Worm (Caenorhabditis elegans) whole organism, L1 larva: ENCODE measurements around the gene srx-13.

Experiments used
- C04F5.9 ChIP-seq: sonication (generic microtip); optimal IDR thresholded peaks from 2 replicates; lab custom pipeline; 2016; ENCODE audit warnings: missing genetic modification characterization, missing compliant biosample characterization
- F16B12.6 ChIP-seq: fragments of 150-350 bp; optimal IDR thresholded peaks from 2 replicates; lab custom pipeline; 2014; ENCODE audit warnings: missing biosample characterization, missing genetic modification characterization
- alr-1 ChIP-seq: fragments of 200-800 bp; sonication (Bioruptor generic); optimal IDR thresholded peaks from 2 replicates; lab custom pipeline; 2018; ENCODE audit warnings: borderline replicate concordance, mild to moderate bottlenecking, missing genetic modification characterization, missing compliant biosample characterization
- aly-2 ChIP-seq: fragments of 150-350 bp; optimal IDR thresholded peaks from 2 replicates; lab custom pipeline; 2014; ENCODE audit warnings: missing biosample characterization, missing genetic modification characterization
- ama-1 ChIP-seq: fragments of 150-350 bp; optimal IDR thresholded peaks from 2 replicates; lab custom pipeline; 2014
- blmp-1 ChIP-seq: fragments of 150-350 bp; optimal IDR thresholded peaks from 2 replicates; lab custom pipeline; 2014; ENCODE audit warnings: missing biosample characterization, missing genetic modification characterization
- ceh-82 ChIP-seq, 3 experiments: fragments of 150-350 bp in 1 of 3; sonication (generic microtip) in 2 of 3; optimal IDR thresholded peaks; 2 replicates each; lab custom pipeline; 2014 to 2017; ENCODE audit warnings: missing biosample characterization in 3 of 3, missing genetic modification characterization in 3 of 3
- ceh-88 ChIP-seq: fragments of 200-800 bp; sonication (Bioruptor generic); IDR thresholded peaks from 2 replicates; pipeline ENCODE4 v1.3.6; 2022; ENCODE audit warnings: missing genetic modification characterization, missing compliant biosample characterization
- ceh-90 ChIP-seq: sonication (generic microtip); optimal IDR thresholded peaks from 2 replicates; lab custom pipeline; 2016; ENCODE audit warnings: missing genetic modification characterization, missing compliant biosample characterization
- dsc-1 ChIP-seq: sonication (generic microtip); optimal IDR thresholded peaks from 2 replicates; lab custom pipeline; 2016; ENCODE audit warnings: mild to moderate bottlenecking, missing genetic modification characterization, missing compliant biosample characterization
- efl-1 ChIP-seq, 4 experiments: fragments of 150-350 bp; optimal IDR thresholded peaks in 3 of 4; peaks in 1 of 4; 1 replicate in 1 of 4; 2 replicates in 3 of 4; lab custom pipeline; 2014; ENCODE audit warnings: missing biosample characterization in 2 of 4, missing genetic modification characterization in 2 of 4, missing genetic modification reagents in 2 of 4
- egl-13 ChIP-seq: sonication (generic microtip); optimal IDR thresholded peaks from 2 replicates; lab custom pipeline; 2016; ENCODE audit warnings: missing genotype, missing genetic modification reagents, missing genetic modification characterization, missing compliant biosample characterization
- elt-2 ChIP-seq: sonication (generic microtip); optimal IDR thresholded peaks from 2 replicates; lab custom pipeline; 2016; ENCODE audit warnings: missing genetic modification characterization, mild to moderate bottlenecking, inconsistent platforms, missing compliant biosample characterization, missing genetic modification reagents
- ets-5 ChIP-seq: fragments of 200-800 bp; sonication (Bioruptor generic); IDR thresholded peaks from 2 replicates; pipeline ENCODE4 v1.3.6; 2022; ENCODE audit warnings: missing genetic modification characterization, missing compliant biosample characterization
- fkh-4 ChIP-seq: sonication (generic microtip); optimal IDR thresholded peaks from 2 replicates; lab custom pipeline; 2016; ENCODE audit warnings: missing compliant biosample characterization, missing genetic modification characterization, borderline replicate concordance
- fkh-8 ChIP-seq: sonication (generic microtip); optimal IDR thresholded peaks from 2 replicates; lab custom pipeline; 2016; ENCODE audit warnings: mild to moderate bottlenecking, missing genetic modification characterization, missing compliant biosample characterization
- fos-1 ChIP-seq: fragments of 150-350 bp; optimal IDR thresholded peaks from 2 replicates; lab custom pipeline; 2014; ENCODE audit warnings: missing biosample characterization, missing genetic modification characterization
- grh-1 ChIP-seq: fragments of 200-800 bp; sonication (Bioruptor generic); IDR thresholded peaks from 2 replicates; pipeline ENCODE4 v1.3.6; 2022; ENCODE audit warnings: missing genetic modification reagents, missing genetic modification characterization, missing compliant biosample characterization
- hlh-4 ChIP-seq: sonication (generic microtip); optimal IDR thresholded peaks from 2 replicates; lab custom pipeline; 2016; ENCODE audit warnings: mild to moderate bottlenecking, missing genetic modification characterization, missing compliant biosample characterization
- irx-1 ChIP-seq: sonication (generic microtip); optimal IDR thresholded peaks from 2 replicates; lab custom pipeline; 2016; ENCODE audit warnings: missing genetic modification characterization, missing compliant biosample characterization
- jun-1 ChIP-seq: fragments of 150-350 bp; optimal IDR thresholded peaks from 2 replicates; lab custom pipeline; 2014; ENCODE audit warnings: missing biosample characterization, missing genetic modification reagents, missing genetic modification characterization
- lin-14 ChIP-seq: fragments of 200-800 bp; sonication (Bioruptor generic); optimal IDR thresholded peaks from 2 replicates; lab custom pipeline; 2018; ENCODE audit warnings: mild to moderate bottlenecking, missing genetic modification characterization, moderate library complexity, missing compliant biosample characterization
- lin-15B ChIP-seq: fragments of 150-350 bp; sonication (generic microtip); optimal IDR thresholded peaks from 3 replicates; lab custom pipeline; 2014; ENCODE audit warnings: missing biosample characterization, missing genetic modification characterization
- lir-3 ChIP-seq: sonication (generic microtip); optimal IDR thresholded peaks from 2 replicates; lab custom pipeline; 2016; ENCODE audit warnings: mild to moderate bottlenecking, missing genetic modification characterization, moderate library complexity, missing compliant biosample characterization; ENCODE audit not compliant: poor library complexity
- mdl-1 ChIP-seq, 2 experiments: fragments of 150-350 bp; optimal IDR thresholded peaks; 2 replicates each; lab custom pipeline; 2014 to 2017; ENCODE audit warnings: missing biosample characterization in 2 of 2, missing genetic modification characterization in 2 of 2, inconsistent platforms in 1 of 2
- nhr-12 ChIP-seq: sonication (generic microtip); optimal IDR thresholded peaks from 2 replicates; lab custom pipeline; 2017; ENCODE audit warnings: missing biosample characterization, missing genetic modification characterization
- nhr-20 ChIP-seq: sonication (generic microtip); optimal IDR thresholded peaks from 2 replicates; lab custom pipeline; 2016; ENCODE audit warnings: mild to moderate bottlenecking, missing genetic modification characterization, missing compliant biosample characterization
- nhr-71 ChIP-seq: sonication (generic microtip); optimal IDR thresholded peaks from 2 replicates; lab custom pipeline; 2016; ENCODE audit warnings: mild to moderate bottlenecking, missing genetic modification characterization, moderate library complexity, missing compliant biosample characterization
- nhr-76 ChIP-seq: sonication (generic microtip); optimal IDR thresholded peaks from 2 replicates; lab custom pipeline; 2017; ENCODE audit warnings: missing biosample characterization, missing genetic modification characterization
- nhr-77 ChIP-seq: fragments of 150-350 bp; optimal IDR thresholded peaks from 2 replicates; lab custom pipeline; 2014; ENCODE audit warnings: missing biosample characterization, missing genetic modification characterization
- nhr-84 ChIP-seq: sonication (generic microtip); optimal IDR thresholded peaks from 2 replicates; lab custom pipeline; 2017; ENCODE audit warnings: missing biosample characterization, missing genetic modification characterization
- nhr-85 ChIP-seq: sonication (generic microtip); peaks from one replicate; lab custom pipeline; 2016; ENCODE audit warnings: missing genetic modification characterization, inconsistent platforms, missing compliant biosample characterization
- pqm-1 ChIP-seq: sonication (generic microtip); optimal IDR thresholded peaks from 3 replicates; lab custom pipeline; 2017; ENCODE audit warnings: missing biosample characterization, missing genetic modification characterization
- skn-1 ChIP-seq: fragments of 150-350 bp; optimal IDR thresholded peaks from 2 replicates; lab custom pipeline; 2014; ENCODE audit warnings: missing biosample characterization, missing genetic modification characterization
- sup-37 ChIP-seq: fragments of 200-800 bp; sonication (Bioruptor generic); optimal IDR thresholded peaks from 2 replicates; lab custom pipeline; 2018; ENCODE audit warnings: mild to moderate bottlenecking, missing genetic modification characterization, missing compliant biosample characterization
- swsn-7 ChIP-seq: sonication (generic microtip); optimal IDR thresholded peaks from 2 replicates; lab custom pipeline; 2016; ENCODE audit warnings: missing genetic modification characterization, missing compliant biosample characterization
- tbx-2 ChIP-seq: sonication (generic microtip); optimal IDR thresholded peaks from 2 replicates; lab custom pipeline; 2016; ENCODE audit warnings: missing genetic modification characterization, missing compliant biosample characterization
- tlp-1 ChIP-seq: fragments of 150-350 bp; optimal IDR thresholded peaks from 2 replicates; lab custom pipeline; 2014; ENCODE audit warnings: missing biosample characterization, missing genetic modification characterization
- unc-30 ChIP-seq: sonication (generic microtip); optimal IDR thresholded peaks from 2 replicates; lab custom pipeline; 2017; ENCODE audit warnings: missing biosample characterization, missing genetic modification characterization
- unc-98 ChIP-seq: fragments of 200-800 bp; sonication (Bioruptor generic); IDR thresholded peaks from 2 replicates; pipeline ENCODE4 v1.3.6; 2022; ENCODE audit warnings: missing genetic modification characterization, missing compliant biosample characterization
- xbp-1 ChIP-seq: sonication (generic microtip); optimal IDR thresholded peaks from 2 replicates; lab custom pipeline; 2016; ENCODE audit warnings: missing genetic modification characterization, missing compliant biosample characterization
- zip-4 ChIP-seq: fragments of 200-800 bp; sonication (Bioruptor generic); optimal IDR thresholded peaks from 2 replicates; lab custom pipeline; 2018; ENCODE audit warnings: mild to moderate bottlenecking, missing genetic modification characterization, moderate library complexity, missing compliant biosample characterization

Gene srx-13

DNA sequence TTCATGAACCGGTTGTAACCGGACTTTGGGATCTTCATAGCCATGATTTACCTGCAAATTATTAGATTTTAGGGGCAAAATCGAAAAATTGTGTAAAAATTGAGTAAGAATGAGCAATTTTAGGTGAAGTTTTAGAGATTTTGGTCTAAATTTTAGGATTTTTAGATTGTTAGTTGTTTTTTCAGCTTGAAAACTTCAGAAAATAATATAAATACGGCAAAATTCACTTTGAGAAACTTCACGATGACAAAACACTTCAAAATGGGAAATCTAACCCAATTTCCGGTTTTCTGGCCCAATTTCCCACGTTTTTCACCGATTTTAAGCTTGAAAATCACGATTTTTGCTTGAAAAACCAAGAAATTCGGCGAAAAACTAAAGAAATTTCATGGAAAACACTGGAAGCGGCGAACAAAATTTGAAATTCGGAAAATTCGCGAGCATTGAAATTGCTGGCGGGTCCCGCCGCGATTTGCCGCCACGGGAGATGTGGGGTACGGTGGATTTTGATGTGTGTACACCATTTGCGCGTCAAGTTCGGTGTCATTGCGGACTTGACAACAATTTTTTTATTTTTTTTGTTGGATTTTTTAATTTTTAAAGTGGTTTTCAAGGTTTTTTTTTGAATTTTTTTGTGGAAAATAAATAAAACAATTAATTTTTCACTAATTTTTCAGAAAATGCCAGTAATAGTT, 24.4 kb downstream of the srx-13 start, which contains the start of the genes cct-8 and Y55F3AR.2 (continued):
- TF ChIP-seq egl-13 (peak; percentile 96), unc-98 (peak; percentile 87), F16B12.6 (tag; lab: Kevin White, UChicago) (peak; percentile 100), C04F5.9 (peak; percentile 100), hlh-4 (tag; lab: Kevin White, UChicago) (no peak), xbp-1 (peak; percentile 97), alr-1 (no peak), ceh-88 (peak; percentile 97), nhr-84 (tag; lab: Kevin White, UChicago) (peak; percentile 24), mdl-1 (tag; optimal IDR thresholded peaks at IDR 0.05; lab: Kevin White, UChicago) (peak in 1 of 2 experiments; percentile 87), lin-15B (tag; lab: Kevin White, UChicago) (peak; percentile 92), fkh-4 (tag; lab: Kevin White, UChicago) (peak; percentile 89), tbx-2 (tag; lab: Kevin White, UChicago) (peak; percentile 98), grh-1 (GFP tag; lab: Robert Waterston, UW) (peak; percentile 99), nhr-12 (tag; lab: Kevin White, UChicago) (peak; percentile 75)

DNA sequence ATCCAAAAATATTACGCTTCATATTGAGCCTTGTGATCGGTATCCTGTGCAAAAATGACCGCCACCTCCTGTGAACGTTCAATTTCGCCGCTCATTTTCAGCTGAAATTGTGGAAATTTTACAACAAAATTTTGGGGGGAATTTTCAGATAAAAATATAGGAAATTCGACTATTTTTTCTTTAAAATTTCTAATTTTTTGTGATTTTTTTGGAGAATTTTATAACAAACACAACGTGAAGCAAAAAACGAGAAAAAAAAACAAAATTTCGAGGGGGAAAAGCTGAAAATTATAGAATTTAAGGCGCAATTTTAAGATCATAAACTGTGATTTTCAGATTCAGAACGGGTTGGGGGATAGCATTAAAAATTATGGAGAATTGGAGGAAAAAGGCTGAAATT, 31.6 kb downstream of the srx-13 start, which contains the start of gene csn-4:
Gene csn-4, minus strand, starts transcription at position 101 of the 400 bp plus-strand sequence.
- TF ChIP-seq efl-1 (optimal IDR thresholded peaks at IDR 0.05; lab: Kevin White, UChicago) (no peak), efl-1 (GFP tag; optimal IDR thresholded peaks at IDR 0.05 in 1 of 2; lab: Kevin White, UChicago) (peak in 1 of 2 experiments; percentile 63), nhr-85 (no peak), unc-98 (no peak)

DNA sequence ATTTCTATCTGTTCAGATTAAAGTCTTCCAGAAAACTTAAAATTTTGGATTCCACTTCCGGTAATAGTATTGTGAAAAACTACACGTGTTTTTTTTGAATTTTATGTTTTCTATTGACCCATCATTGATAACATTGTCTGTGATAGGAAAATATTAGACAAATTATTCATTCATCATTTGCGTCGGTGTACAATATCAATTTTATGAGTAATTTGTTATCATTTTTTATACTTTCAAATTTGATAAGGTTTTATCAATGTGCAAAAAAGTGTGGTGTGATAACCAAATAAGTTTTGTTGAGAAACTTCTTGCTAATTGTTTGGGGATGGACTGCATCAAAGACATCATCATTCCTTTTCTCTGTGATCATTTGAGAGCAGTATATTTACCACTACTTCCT, 43.0 kb downstream of the srx-13 start:
- TF ChIP-seq nhr-77 (tag; lab: Kevin White, UChicago), result no peak
- peak; percentile 52 for TF ChIP-seq jun-1 (tag; lab: Kevin White, UChicago)
- TF ChIP-seq lin-14 (GFP tag; lab: Kevin White, UChicago), result no peak
- peak; percentile 52 for TF ChIP-seq tlp-1 (tag; lab: Kevin White, UChicago)
- TF ChIP-seq aly-2 (tag; lab: Kevin White, UChicago), result no peak
- no peak for TF ChIP-seq nhr-71 (tag; lab: Kevin White, UChicago)
- TF ChIP-seq lir-3 (tag; lab: Kevin White, UChicago), result no peak
- peak; percentile 76 for TF ChIP-seq pqm-1 (tag; lab: Kevin White, UChicago)
- no peak for TF ChIP-seq ets-5
- TF ChIP-seq ceh-82 (tag; optimal IDR thresholded peaks at IDR 0.05; lab: Kevin White, UChicago), result no peak
- TF ChIP-seq sup-37 (GFP tag; lab: Kevin White, UChicago), result no peak
- TF ChIP-seq F16B12.6 (tag; lab: Kevin White, UChicago), result no peak
- peak; percentile 88 for TF ChIP-seq elt-2 (tag; lab: Kevin White, UChicago)

DNA sequence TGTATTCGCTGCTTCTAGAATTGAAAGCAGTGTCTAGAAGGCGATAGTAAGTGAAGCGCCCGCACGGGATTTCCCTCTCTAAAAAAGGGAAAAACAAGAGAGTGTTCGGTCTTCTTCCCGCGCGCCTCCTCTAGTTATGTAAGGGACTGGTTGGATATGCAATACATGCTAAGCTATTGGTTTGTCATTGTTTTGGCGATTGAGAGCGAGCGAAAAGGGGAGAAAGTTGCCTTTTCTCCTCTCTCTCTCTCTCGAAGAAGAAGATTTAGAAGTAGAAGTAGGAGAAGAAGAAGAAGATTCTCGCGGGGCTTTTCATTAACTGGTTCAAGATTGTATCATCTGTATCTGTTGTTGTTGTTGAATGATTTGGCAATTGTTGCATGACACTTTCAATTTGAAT, 44.4 kb downstream of the srx-13 start:
- TF ChIP-seq swsn-7, result no peak
- peak; percentile 92 for TF ChIP-seq blmp-1 (tag; lab: Kevin White, UChicago)

DNA sequence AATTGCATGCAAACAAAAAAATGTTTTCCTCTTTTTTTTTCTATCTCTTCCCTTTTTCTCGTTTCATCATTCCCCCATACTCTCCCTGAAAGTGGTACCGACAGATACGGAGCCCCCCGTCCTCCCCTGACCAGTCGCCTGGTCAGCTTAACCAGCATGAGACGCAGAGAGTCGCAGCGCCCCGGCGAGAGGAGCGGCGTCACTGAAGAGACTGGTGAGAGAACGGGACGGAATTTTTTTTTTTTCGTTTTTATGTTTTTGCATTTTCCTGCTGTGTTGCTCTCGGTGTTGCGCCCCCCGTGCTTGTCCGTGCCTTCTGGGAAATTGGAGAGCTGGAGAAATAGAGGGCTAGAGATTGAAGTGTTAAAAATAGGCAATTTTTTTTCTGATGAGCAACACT, 48.1 kb downstream of the srx-13 start:
- TF ChIP-seq nhr-84 (tag; lab: Kevin White, UChicago) (no peak), efl-1 (optimal IDR thresholded peaks at IDR 0.05; lab: Kevin White, UChicago) (peak; percentile 64 to 71), efl-1 (GFP tag; optimal IDR thresholded peaks at IDR 0.05 in 1 of 2; lab: Kevin White, UChicago) (peak; percentile 35 to 93), lir-3 (tag; lab: Kevin White, UChicago) (peak; percentile 25), fkh-8 (tag; lab: Kevin White, UChicago) (peak; percentile 94), nhr-85 (peak; percentile 14), ama-1 (lab: Kevin White, UChicago) (no peak), dsc-1 (tag; lab: Kevin White, UChicago) (peak; percentile 35), zip-4 (GFP tag; lab: Kevin White, UChicago) (no peak), ceh-90 (tag; lab: Kevin White, UChicago) (no peak), aly-2 (tag; lab: Kevin White, UChicago) (peak; percentile 60), nhr-20 (tag; lab: Kevin White, UChicago) (peak; percentile 22), ceh-82 (tag; optimal IDR thresholded peaks at IDR 0.05; lab: Kevin White, UChicago) (peak; percentile 52 to 83 (median 67)), blmp-1 (tag; lab: Kevin White, UChicago) (peak; percentile 1), nhr-76 (tag; lab: Kevin White, UChicago) (no peak), lin-14 (GFP tag; lab: Kevin White, UChicago) (peak; percentile 97), xbp-1 (peak; percentile 53), jun-1 (tag; lab: Kevin White, UChicago) (peak; percentile 91), C04F5.9 (peak; percentile 46), skn-1 (tag; lab: Kevin White, UChicago) (peak; percentile 85), irx-1 (peak; percentile 59), nhr-71 (tag; lab: Kevin White, UChicago) (peak; percentile 87), fos-1 (peak; percentile 73), unc-30 (tag; lab: Kevin White, UChicago) (peak; percentile 89)
